Fruit fly (Drosophila melanogaster) whole organism: Measurements from ENCODE around the gene hng3.

ENCODE experiments used
- Dll ChIP-seq: fragments of >200 bp; optimal IDR thresholded peaks from 2 replicates; lab custom pipeline; 2017
- EcR ChIP-seq, 2 experiments: fragments of >200 bp; optimal IDR thresholded peaks; 2 replicates each; lab custom pipeline; 2017; ENCODE audit warnings: missing biosample characterization in 2 of 2, missing genetic modification characterization in 2 of 2, missing genetic modification reagents in 2 of 2
- pan ChIP-seq: fragments of >200 bp; optimal IDR thresholded peaks from 2 replicates; lab custom pipeline; 2017
- usp ChIP-seq: fragments of >200 bp; optimal IDR thresholded peaks from 2 replicates; lab custom pipeline; 2017; ENCODE audit warnings: missing biosample characterization, missing genetic modification characterization, mixed read lengths

dm6 chr3L:748329-749198 is 6.7 kb downstream of the hng3 start:
- no peak for TF ChIP-seq Dll (lab: Kevin White, UChicago)
- TF ChIP-seq usp: no peak
- TF ChIP-seq pan: no peak
- no peak for TF ChIP-seq EcR (GFP tag; optimal IDR thresholded peaks at IDR 0.05; lab: Kevin White, UChicago)
